Worm (Caenorhabditis elegans) whole organism, early embryonic: ENCODE results near the gene F45F2.10.

Source experiments
- B0310.2 ChIP-seq: sonication (generic microtip); optimal IDR thresholded peaks from 2 replicates; lab custom pipeline; 2016; ENCODE audit warnings: mild to moderate bottlenecking, missing genetic modification characterization, missing compliant biosample characterization
- F13C5.2 ChIP-seq: sonication (generic microtip); optimal IDR thresholded peaks from 2 replicates; lab custom pipeline; 2017; ENCODE audit warnings: mild to moderate bottlenecking, missing genetic modification characterization, inconsistent platforms, missing compliant biosample characterization
- aly-1 ChIP-seq: sonication (generic microtip); optimal IDR thresholded peaks from 2 replicates; lab custom pipeline; 2016; ENCODE audit warnings: missing genetic modification characterization, missing compliant biosample characterization
- ama-1 ChIP-seq: fragments of 150-350 bp; optimal IDR thresholded peaks from 2 replicates; lab custom pipeline; 2014
- ceh-13 ChIP-seq: fragments of 200-800 bp; sonication (Bioruptor generic); optimal IDR thresholded peaks from 2 replicates; lab custom pipeline; 2018; ENCODE audit warnings: mild to moderate bottlenecking, missing genetic modification characterization, missing compliant biosample characterization
- ceh-36 ChIP-seq: sonication (generic microtip); optimal IDR thresholded peaks from 2 replicates; lab custom pipeline; 2016; ENCODE audit warnings: missing genetic modification characterization, inconsistent platforms, missing compliant biosample characterization
- ets-7 ChIP-seq: sonication (generic microtip); optimal IDR thresholded peaks from 2 replicates; lab custom pipeline; 2016; ENCODE audit warnings: missing genotype, missing genetic modification characterization, missing compliant biosample characterization
- flt-1 ChIP-seq: fragments of 200-800 bp; sonication (Bioruptor generic); IDR thresholded peaks from 2 replicates; pipeline ENCODE4 v1.3.6; 2022; ENCODE audit warnings: missing genetic modification characterization, missing compliant biosample characterization
- hmbx-1 ChIP-seq: sonication (generic microtip); optimal IDR thresholded peaks from 2 replicates; lab custom pipeline; 2016; ENCODE audit warnings: mild to moderate bottlenecking, missing genetic modification characterization, missing compliant biosample characterization
- hmg-4 ChIP-seq: fragments of 200-800 bp; sonication (Bioruptor generic); optimal IDR thresholded peaks from 2 replicates; lab custom pipeline; 2018; ENCODE audit warnings: mild to moderate bottlenecking, missing genetic modification characterization, missing compliant biosample characterization
- hnd-1 ChIP-seq: sonication (generic microtip); optimal IDR thresholded peaks from 2 replicates; lab custom pipeline; 2016; ENCODE audit warnings: missing genetic modification characterization, missing compliant biosample characterization
- pes-1 ChIP-seq: fragments of 200-800 bp; sonication (Bioruptor generic); IDR thresholded peaks from 2 replicates; pipeline ENCODE4 v1.3.6; 2022; ENCODE audit warnings: missing genetic modification reagents, missing genetic modification characterization, missing compliant biosample characterization
- scrt-1 ChIP-seq: fragments of 200-800 bp; sonication (Bioruptor generic); IDR thresholded peaks from 2 replicates; pipeline ENCODE4 v1.3.6; 2022; ENCODE audit warnings: missing genetic modification characterization, missing compliant biosample characterization
- sea-1 ChIP-seq: fragments of 200-800 bp; sonication (Bioruptor generic); conservative IDR thresholded peaks from 2 replicates; pipeline ENCODE4 v1.3.6; 2022; ENCODE audit warnings: missing genetic modification characterization, missing compliant biosample characterization
- tbx-11 ChIP-seq: fragments of 200-800 bp; sonication (Bioruptor generic); IDR thresholded peaks from 2 replicates; pipeline ENCODE4 v1.3.6; 2022; ENCODE audit warnings: missing genetic modification characterization, missing compliant biosample characterization
- tbx-37 ChIP-seq: fragments of 200-800 bp; sonication (Bioruptor generic); conservative IDR thresholded peaks from 2 replicates; pipeline ENCODE4 v1.3.6; 2022; ENCODE audit warnings: missing genetic modification reagents, missing genetic modification characterization, missing compliant biosample characterization
- tra-4 ChIP-seq: sonication (generic microtip); optimal IDR thresholded peaks from 2 replicates; lab custom pipeline; 2017; ENCODE audit warnings: missing genetic modification characterization, missing compliant biosample characterization

Gene F45F2.10

DNA sequence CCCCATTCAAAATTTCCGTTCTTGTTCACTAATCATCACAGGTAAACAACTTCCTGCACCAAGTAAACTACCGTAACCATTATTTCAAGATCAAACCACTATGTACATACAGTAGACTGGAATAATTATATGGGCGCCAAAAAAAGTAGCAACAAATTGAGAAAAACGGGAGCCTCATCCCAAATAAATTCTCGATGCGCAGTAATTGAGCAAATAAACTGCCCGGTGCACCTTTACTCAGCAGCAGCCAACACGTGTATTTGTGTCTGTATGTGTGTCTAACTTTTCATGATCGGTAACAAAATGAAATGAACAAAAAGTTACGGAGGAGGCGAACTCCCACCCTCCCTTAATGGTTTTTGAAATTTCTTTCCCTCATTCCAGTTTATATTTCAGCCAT, 10.5 kb upstream of the F45F2.10 start, which contains the start of gene otpl-5:
otpl-5 (plus strand) TSS at position 301 of the 400 bp plus-strand sequence.
- no peak for TF ChIP-seq sea-1
- no peak for TF ChIP-seq aly-1 (tag; lab: Kevin White, UChicago)
- no peak for TF ChIP-seq hnd-1 (tag; lab: Kevin White, UChicago)
- no peak for TF ChIP-seq hmbx-1 (tag; lab: Kevin White, UChicago)
- TF ChIP-seq ceh-13, result no peak
- TF ChIP-seq tbx-37 (GFP tag; lab: Robert Waterston, UW), result no peak
- TF ChIP-seq tra-4 (tag; lab: Kevin White, UChicago), result no peak
- TF ChIP-seq ama-1 (lab: Kevin White, UChicago), result no peak
- no peak for TF ChIP-seq F13C5.2 (tag; lab: Kevin White, UChicago)
- no peak for TF ChIP-seq ets-7 (tag; lab: Kevin White, UChicago)
- no peak for TF ChIP-seq scrt-1 (GFP tag; lab: Robert Waterston, UW)
- no peak for TF ChIP-seq hmg-4 (GFP tag; lab: Kevin White, UChicago)
- no peak for TF ChIP-seq pes-1 (GFP tag; lab: Robert Waterston, UW)
- no peak for TF ChIP-seq flt-1
- TF ChIP-seq tbx-11, result no peak

DNA sequence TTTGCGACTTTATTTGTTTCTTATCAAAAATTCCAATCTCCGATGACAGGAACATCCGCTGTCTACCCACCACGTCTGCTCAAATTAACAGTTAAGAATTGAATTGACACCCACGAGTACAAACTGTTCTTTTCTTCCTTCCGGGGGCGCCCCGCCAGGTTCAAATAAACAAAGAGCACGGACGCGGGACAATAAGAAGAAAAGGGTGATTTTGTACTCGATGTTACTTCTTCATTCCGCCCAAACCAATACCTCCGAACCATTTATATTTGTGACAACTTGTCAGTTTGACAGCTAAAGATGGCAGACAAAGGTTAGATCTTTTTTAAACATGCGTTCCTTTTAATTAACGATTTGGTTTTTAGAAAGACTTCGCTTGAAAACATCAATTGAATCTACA, 7.1 kb upstream of the F45F2.10 start, which contains the start of gene otpl-6:
otpl-6 (plus strand) TSS at position 301 of the 400 bp plus-strand sequence.
- no peak for TF ChIP-seq F13C5.2 (tag; lab: Kevin White, UChicago)
- no peak for TF ChIP-seq hmbx-1 (tag; lab: Kevin White, UChicago)
- TF ChIP-seq aly-1 (tag; lab: Kevin White, UChicago), result no peak
- no peak for TF ChIP-seq pes-1 (GFP tag; lab: Robert Waterston, UW)
- TF ChIP-seq ets-7 (tag; lab: Kevin White, UChicago), result no peak
- TF ChIP-seq hmg-4 (GFP tag; lab: Kevin White, UChicago), result no peak
- no peak for TF ChIP-seq tra-4 (tag; lab: Kevin White, UChicago)
- no peak for TF ChIP-seq sea-1
- TF ChIP-seq scrt-1 (GFP tag; lab: Robert Waterston, UW), result no peak
- TF ChIP-seq ceh-36 (tag; lab: Kevin White, UChicago), result no peak
- no peak for TF ChIP-seq ama-1 (lab: Kevin White, UChicago)
- TF ChIP-seq flt-1, result no peak
- TF ChIP-seq tbx-11, result no peak

DNA sequence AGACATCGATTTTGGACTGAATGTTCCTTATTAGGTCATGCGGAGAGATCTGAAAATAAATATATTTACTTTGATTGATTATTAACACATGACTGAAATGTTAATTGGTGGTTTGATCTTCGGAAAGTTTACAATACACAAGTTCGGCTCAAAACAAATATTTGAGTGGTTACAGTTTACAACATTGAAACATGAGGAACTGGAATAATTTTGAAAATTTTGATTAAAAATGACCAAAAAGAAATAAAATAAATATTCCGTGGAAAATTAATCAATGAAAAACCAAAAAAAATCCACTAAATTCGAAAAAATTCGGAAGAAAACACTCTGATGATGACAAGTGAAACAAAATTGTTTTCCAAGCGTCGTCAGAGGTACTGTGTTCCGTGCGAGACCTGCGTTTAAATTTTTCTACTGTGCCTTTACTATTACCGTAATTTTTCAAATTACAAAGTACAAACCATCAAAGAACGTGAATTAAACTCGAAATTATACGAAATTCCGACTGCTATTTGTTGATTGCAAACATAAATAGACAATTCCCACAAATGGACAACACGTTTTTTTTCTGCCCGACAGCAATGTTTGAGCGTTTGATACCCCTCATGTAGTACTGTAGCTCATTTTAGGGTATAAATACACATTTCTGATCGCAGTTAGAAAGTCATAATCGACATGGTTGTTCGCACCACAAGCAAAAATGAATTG, 2.3 kb upstream of the F45F2.10 start, which contains the start of the genes F45F2.11 and otpl-7:
F45F2.11 (minus strand) TSS at position 51 of the 708 bp plus-strand sequence.
otpl-7 (plus strand) TSS at position 658 of the 708 bp plus-strand sequence.
- no peak for TF ChIP-seq sea-1
- TF ChIP-seq ceh-13, result no peak
- TF ChIP-seq ama-1 (lab: Kevin White, UChicago), result no peak
- TF ChIP-seq scrt-1 (GFP tag; lab: Robert Waterston, UW), result no peak
- TF ChIP-seq tra-4 (tag; lab: Kevin White, UChicago), result no peak
- no peak for TF ChIP-seq pes-1 (GFP tag; lab: Robert Waterston, UW)

DNA sequence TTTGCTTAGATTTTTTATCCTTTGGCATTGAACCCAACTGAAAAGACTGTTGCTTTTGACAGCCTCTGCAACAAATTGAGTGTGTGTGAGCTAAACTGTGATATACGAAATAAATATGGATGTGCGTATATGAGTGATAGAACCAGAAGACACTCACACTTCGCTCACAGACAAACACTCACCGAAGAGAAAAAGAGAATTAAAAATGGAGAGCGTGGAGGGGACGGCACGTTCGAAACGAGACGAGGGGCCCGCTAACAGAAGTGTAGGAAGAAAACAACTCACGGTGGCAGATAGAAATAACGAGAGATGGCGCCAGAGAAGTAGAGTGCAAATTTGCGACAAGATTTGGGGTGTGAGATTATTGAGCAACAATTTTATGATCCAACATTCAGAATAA, 389 bp downstream of the F45F2.10 start:
- no peak for TF ChIP-seq B0310.2
- no peak for TF ChIP-seq ceh-13
- TF ChIP-seq hmbx-1 (tag; lab: Kevin White, UChicago), result no peak
- TF ChIP-seq hmg-4 (GFP tag; lab: Kevin White, UChicago), result no peak
- TF ChIP-seq scrt-1 (GFP tag; lab: Robert Waterston, UW), result no peak
- no peak for TF ChIP-seq tbx-37 (GFP tag; lab: Robert Waterston, UW)
- TF ChIP-seq ceh-36 (tag; lab: Kevin White, UChicago), result no peak
- no peak for TF ChIP-seq ets-7 (tag; lab: Kevin White, UChicago)
- no peak for TF ChIP-seq hnd-1 (tag; lab: Kevin White, UChicago)
- TF ChIP-seq ama-1 (lab: Kevin White, UChicago), result no peak
- TF ChIP-seq tra-4 (tag; lab: Kevin White, UChicago), result no peak
- TF ChIP-seq F13C5.2 (tag; lab: Kevin White, UChicago), result no peak
- no peak for TF ChIP-seq tbx-11
- no peak for TF ChIP-seq pes-1 (GFP tag; lab: Robert Waterston, UW)

DNA sequence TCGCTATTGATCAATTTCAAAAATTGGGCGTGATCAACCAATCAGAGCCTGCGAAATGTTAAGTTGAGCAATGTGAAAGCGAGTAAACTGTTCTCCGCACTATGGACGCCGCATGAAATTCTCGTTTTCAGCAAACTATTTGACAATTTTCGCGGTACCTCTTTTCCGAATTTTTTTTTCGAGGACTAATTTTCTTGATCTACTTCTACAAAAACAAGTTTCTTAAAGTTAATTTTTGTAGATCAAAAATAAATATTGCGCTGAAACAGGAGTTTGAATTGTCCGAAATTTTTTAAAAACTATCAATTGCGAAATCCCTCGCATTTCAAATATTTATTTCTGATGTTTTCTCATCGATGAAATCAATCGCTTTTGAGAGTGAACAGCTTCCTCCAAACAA, 961 bp downstream of the F45F2.10 start:
- TF ChIP-seq tbx-37 (GFP tag; lab: Robert Waterston, UW) (no peak), scrt-1 (GFP tag; lab: Robert Waterston, UW) (no peak), pes-1 (GFP tag; lab: Robert Waterston, UW) (no peak), ceh-36 (tag; lab: Kevin White, UChicago) (no peak), aly-1 (tag; lab: Kevin White, UChicago) (no peak), ceh-13 (no peak), F13C5.2 (tag; lab: Kevin White, UChicago) (no peak), flt-1 (no peak), sea-1 (no peak), B0310.2 (no peak), hmg-4 (GFP tag; lab: Kevin White, UChicago) (no peak), tbx-11 (no peak), ets-7 (tag; lab: Kevin White, UChicago) (no peak), hmbx-1 (tag; lab: Kevin White, UChicago) (no peak), tra-4 (tag; lab: Kevin White, UChicago) (no peak), hnd-1 (tag; lab: Kevin White, UChicago) (no peak), ama-1 (lab: Kevin White, UChicago) (no peak)

DNA sequence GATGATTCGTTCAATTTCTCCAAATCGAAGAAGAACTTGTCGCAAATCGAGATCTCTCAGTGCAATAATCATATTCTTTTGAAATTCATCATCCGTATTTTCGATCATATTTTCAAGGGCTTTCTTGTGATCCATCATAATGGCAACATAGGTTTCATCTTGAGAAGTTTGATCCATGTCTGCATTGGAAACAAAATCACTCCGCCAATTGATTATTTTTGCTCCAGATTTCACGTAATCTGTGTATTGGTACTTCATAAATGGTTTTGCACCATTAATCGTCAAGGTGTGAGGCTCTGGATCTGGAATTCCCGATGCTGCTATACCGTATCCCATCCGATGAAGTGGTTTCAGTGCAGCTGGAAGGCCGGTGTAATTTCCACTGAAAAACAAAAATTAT, 2.2 kb downstream of the F45F2.10 start:
- TF ChIP-seq hmbx-1 (tag; lab: Kevin White, UChicago) (no peak), ceh-36 (tag; lab: Kevin White, UChicago) (no peak), ets-7 (tag; lab: Kevin White, UChicago) (no peak), scrt-1 (GFP tag; lab: Robert Waterston, UW) (no peak), ceh-13 (no peak), hmg-4 (GFP tag; lab: Kevin White, UChicago) (no peak), F13C5.2 (tag; lab: Kevin White, UChicago) (no peak), tbx-11 (no peak), pes-1 (GFP tag; lab: Robert Waterston, UW) (no peak), flt-1 (no peak), tra-4 (tag; lab: Kevin White, UChicago) (no peak), aly-1 (tag; lab: Kevin White, UChicago) (no peak), tbx-37 (GFP tag; lab: Robert Waterston, UW) (no peak), B0310.2 (no peak)
